Worm (Caenorhabditis elegans): ENCODE measurements around the gene T25B9.11.

Gene T25B9.11

ce11 chrIV:10810820-10811219, 46.5 kb downstream of the T25B9.11 start:
- TF ChIP-seq fos-1 (tag; optimal IDR thresholded peaks at IDR 0.05), result peak; percentile 62
- TF ChIP-seq ztf-11 (tag; optimal IDR thresholded peaks at IDR 0.05), result no peak
- peak; percentile 30 for TF ChIP-seq crh-2 (tag; optimal IDR thresholded peaks at IDR 0.05)
- peak; percentile 23 for TF ChIP-seq gmeb-1 (tag; optimal IDR thresholded peaks at IDR 0.05)
- no peak for TF ChIP-seq snpc-4 (tag; optimal IDR thresholded peaks at IDR 0.05)
- peak; percentile 63 for TF ChIP-seq sma-9 (GFP tag; optimal IDR thresholded peaks at IDR 0.05)
- no peak for TF ChIP-seq sma-9 (tag; optimal IDR thresholded peaks at IDR 0.05)
- TF ChIP-seq F13H6.1 (tag; optimal IDR thresholded peaks at IDR 0.05), result peak; percentile 5
- TF ChIP-seq mbf-1 (tag; optimal IDR thresholded peaks at IDR 0.05), result no peak
- TF ChIP-seq nhr-23 (tag; optimal IDR thresholded peaks at IDR 0.05), result no peak

ce11 chrIV:10811388-10811787, 47.1 kb downstream of the T25B9.11 start:
- TF ChIP-seq Y55F3AM.14 (GFP tag; optimal IDR thresholded peaks at IDR 0.05) (no peak), blmp-1 (tag; optimal IDR thresholded peaks at IDR 0.05; ENCODE audit: insufficient read depth) (no peak), ztf-4 (tag; optimal IDR thresholded peaks at IDR 0.05) (no peak), egl-27 (tag; optimal IDR thresholded peaks at IDR 0.05) (no peak), ztf-11 (tag; optimal IDR thresholded peaks at IDR 0.05) (no peak), mab-5 (tag; optimal IDR thresholded peaks at IDR 0.05) (no peak), elt-3 (tag; optimal IDR thresholded peaks at IDR 0.05) (no peak), nhr-6 (tag; optimal IDR thresholded peaks at IDR 0.05) (no peak), snpc-4 (tag; optimal IDR thresholded peaks at IDR 0.05) (no peak), lin-13 (GFP tag; optimal IDR thresholded peaks at IDR 0.05) (no peak), ztf-1 (GFP tag; conservative IDR thresholded peaks at IDR 0.05) (no peak), fos-1 (tag; optimal IDR thresholded peaks at IDR 0.05) (no peak), nhr-237 (tag; optimal IDR thresholded peaks at IDR 0.05) (no peak), C34F6.9 (tag; optimal IDR thresholded peaks at IDR 0.05) (no peak), nhr-129 (tag; optimal IDR thresholded peaks at IDR 0.05) (no peak)

ce11 chrIV:10812099-10812498, 47.8 kb downstream of the T25B9.11 start, which contains the start of gene miz-1:
Gene miz-1, plus strand, starts transcription at chrIV:10812399.
- TF ChIP-seq ceh-16 (tag; optimal IDR thresholded peaks at IDR 0.05), result no peak
- no peak for TF ChIP-seq elt-1 (tag; optimal IDR thresholded peaks at IDR 0.05)
- TF ChIP-seq nhr-10 (tag; optimal IDR thresholded peaks at IDR 0.05), result no peak

Data from whole organism, L2 larva.